Worm (Caenorhabditis elegans) whole organism, L4 larva: Measurements from ENCODE around the gene C25E10.4.

Source experiments
- T20F7.1 ChIP-seq: fragments of 200-800 bp; sonication (Bioruptor generic); optimal IDR thresholded peaks from 2 replicates; lab custom pipeline; 2018; ENCODE audit warnings: mild to moderate bottlenecking, missing genetic modification characterization, missing compliant biosample characterization
- Y75B8A.6 ChIP-seq: fragments of 200-800 bp; sonication (Bioruptor generic); IDR thresholded peaks from 2 replicates; pipeline ENCODE4 v1.3.6; 2022; ENCODE audit warnings: missing genetic modification reagents, missing genetic modification characterization, missing compliant biosample characterization
- aha-1 ChIP-seq: fragments of 150-350 bp; peaks from one replicate; lab custom pipeline; 2014; ENCODE audit warnings: missing biosample characterization, missing genetic modification characterization
- ces-1 ChIP-seq: fragments of 150-350 bp; sonication (generic microtip); optimal IDR thresholded peaks from 4 replicates; lab custom pipeline; 2014; ENCODE audit warnings: missing biosample characterization, missing genetic modification reagents, missing genetic modification characterization
- daf-16 ChIP-seq, 3 experiments: sonication (generic microtip); optimal IDR thresholded peaks; 2 replicates each; lab custom pipeline; 2016 to 2017; ENCODE audit warnings: missing genetic modification characterization in 3 of 3, missing genetic modification reagents in 3 of 3, mild to moderate bottlenecking in 2 of 3, missing compliant biosample characterization in 2 of 3, missing biosample characterization in 1 of 3, moderate library complexity in 1 of 3
- daf-8 ChIP-seq: fragments of 200-800 bp; sonication (Bioruptor generic); IDR thresholded peaks from 2 replicates; pipeline ENCODE4 v1.3.6; 2022; ENCODE audit warnings: missing genetic modification characterization, missing compliant biosample characterization
- dmd-6 ChIP-seq: fragments of 200-800 bp; sonication (Bioruptor generic); IDR thresholded peaks from 2 replicates; pipeline ENCODE4 v1.3.6; 2022; ENCODE audit warnings: missing genetic modification reagents, missing genetic modification characterization, missing compliant biosample characterization
- dve-1 ChIP-seq: sonication (generic microtip); optimal IDR thresholded peaks from 2 replicates; lab custom pipeline; 2017; ENCODE audit warnings: antibody characterized with exemption, mild to moderate bottlenecking, missing genetic modification characterization, missing compliant biosample characterization; ENCODE audit not compliant: insufficient read depth
- egl-27 ChIP-seq: sonication (generic microtip); optimal IDR thresholded peaks from 3 replicates; lab custom pipeline; 2017; ENCODE audit warnings: missing biosample characterization, missing genetic modification reagents, missing genetic modification characterization
- hif-1 ChIP-seq, 2 experiments: sonication (generic microtip); optimal IDR thresholded peaks; 2 replicates each; lab custom pipeline; 2016 to 2017; ENCODE audit warnings: missing compliant biosample characterization in 2 of 2, missing genetic modification characterization in 2 of 2, missing genetic modification reagents in 2 of 2, missing genotype in 2 of 2, mild to moderate bottlenecking in 1 of 2
- hlh-11 ChIP-seq: fragments of 200-800 bp; sonication (Bioruptor generic); optimal IDR thresholded peaks from 2 replicates; lab custom pipeline; 2018; ENCODE audit warnings: mild to moderate bottlenecking, missing genetic modification characterization, missing compliant biosample characterization
- hlh-30 ChIP-seq: sonication (generic microtip); optimal IDR thresholded peaks from 2 replicates; lab custom pipeline; 2017; ENCODE audit warnings: antibody characterized with exemption, mild to moderate bottlenecking, missing genetic modification characterization, missing compliant biosample characterization; ENCODE audit not compliant: insufficient read depth
- lin-13 ChIP-seq: fragments of 150-350 bp; optimal IDR thresholded peaks from 2 replicates; lab custom pipeline; 2014; ENCODE audit warnings: missing biosample characterization, missing genetic modification reagents, missing genetic modification characterization
- lin-39 ChIP-seq: fragments of 150-350 bp; optimal IDR thresholded peaks from 2 replicates; lab custom pipeline; 2014; ENCODE audit warnings: missing biosample characterization, missing genetic modification reagents, missing genetic modification characterization
- madf-9 ChIP-seq: fragments of 200-800 bp; sonication (Bioruptor generic); conservative IDR thresholded peaks from 2 replicates; pipeline ENCODE4 v1.3.6; 2022; ENCODE audit warnings: missing genetic modification reagents, missing genetic modification characterization, missing compliant biosample characterization
- mdl-1 ChIP-seq, 2 experiments: fragments of 150-350 bp in 1 of 2; sonication (generic microtip) in 1 of 2; optimal IDR thresholded peaks; 2 replicates each; lab custom pipeline; 2014 to 2017; ENCODE audit warnings: missing biosample characterization in 2 of 2, missing genetic modification characterization in 2 of 2
- mxl-2 ChIP-seq: fragments of 200-800 bp; sonication (Bioruptor generic); conservative IDR thresholded peaks from 2 replicates; pipeline ENCODE4 v1.3.6; 2022; ENCODE audit warnings: missing genetic modification reagents, missing genetic modification characterization, missing compliant biosample characterization
- nhr-28 ChIP-seq: fragments of 150-350 bp; optimal IDR thresholded peaks from 2 replicates; lab custom pipeline; 2014; ENCODE audit warnings: missing biosample characterization, missing genetic modification characterization
- nhr-41 ChIP-seq: fragments of 200-800 bp; sonication (Bioruptor generic); IDR thresholded peaks from 2 replicates; pipeline ENCODE4 v1.3.6; 2022; ENCODE audit warnings: missing genetic modification reagents, missing genetic modification characterization, missing compliant biosample characterization
- nhr-77 ChIP-seq: fragments of 150-350 bp; optimal IDR thresholded peaks from 2 replicates; lab custom pipeline; 2014; ENCODE audit warnings: missing biosample characterization, missing genetic modification characterization
- pha-4 ChIP-seq, 2 experiments: fragments of 150-350 bp in 1 of 2; fragments of 200-800 bp in 1 of 2; sonication (Bioruptor generic) in 1 of 2; IDR thresholded peaks in 1 of 2; optimal IDR thresholded peaks in 1 of 2; 2 replicates each; pipeline versions ENCODE4 v1.3.6 to Lab custom; 2014 to 2022; ENCODE audit warnings: missing genetic modification characterization in 2 of 2, missing genetic modification reagents in 2 of 2, missing biosample characterization in 1 of 2, missing compliant biosample characterization in 1 of 2
- pqm-1 ChIP-seq: sonication (generic microtip); optimal IDR thresholded peaks from 2 replicates; lab custom pipeline; 2017; ENCODE audit warnings: missing biosample characterization, missing genetic modification characterization
- rbr-2 ChIP-seq: sonication (generic microtip); optimal IDR thresholded peaks from 2 replicates; lab custom pipeline; 2016; ENCODE audit warnings: missing genotype, missing genetic modification characterization, missing compliant biosample characterization
- unc-62 ChIP-seq, 3 experiments: fragments of 150-350 bp in 1 of 3; sonication (generic microtip); optimal IDR thresholded peaks in 2 of 3; peaks in 1 of 3; 1 replicate in 1 of 3; 2 replicates in 2 of 3; lab custom pipeline; 2014 to 2017; ENCODE audit warnings: missing biosample characterization in 3 of 3, missing genetic modification characterization in 3 of 3, missing genetic modification reagents in 3 of 3, missing genotype in 1 of 3
- vab-7 ChIP-seq: fragments of 200-800 bp; sonication (Bioruptor generic); IDR thresholded peaks from 2 replicates; pipeline ENCODE4 v1.3.6; 2022; ENCODE audit warnings: missing genetic modification reagents, missing genetic modification characterization, missing compliant biosample characterization
- zag-1 ChIP-seq: fragments of 150-350 bp; optimal IDR thresholded peaks from 2 replicates; lab custom pipeline; 2014; ENCODE audit warnings: missing biosample characterization, missing genetic modification characterization
- zfp-2 ChIP-seq: sonication (generic microtip); optimal IDR thresholded peaks from 2 replicates; lab custom pipeline; 2016; ENCODE audit warnings: mild to moderate bottlenecking, missing genetic modification characterization, missing compliant biosample characterization
- zfp-3 ChIP-seq: fragments of 200-800 bp; sonication (Bioruptor generic); conservative IDR thresholded peaks from 2 replicates; pipeline ENCODE4 v1.3.6; 2022; ENCODE audit warnings: missing genetic modification reagents, missing genetic modification characterization, missing compliant biosample characterization
- ztf-11 ChIP-seq: fragments of 150-350 bp; optimal IDR thresholded peaks from 2 replicates; lab custom pipeline; 2014; ENCODE audit warnings: missing biosample characterization, missing genetic modification characterization

C25E10.4 gene

DNA sequence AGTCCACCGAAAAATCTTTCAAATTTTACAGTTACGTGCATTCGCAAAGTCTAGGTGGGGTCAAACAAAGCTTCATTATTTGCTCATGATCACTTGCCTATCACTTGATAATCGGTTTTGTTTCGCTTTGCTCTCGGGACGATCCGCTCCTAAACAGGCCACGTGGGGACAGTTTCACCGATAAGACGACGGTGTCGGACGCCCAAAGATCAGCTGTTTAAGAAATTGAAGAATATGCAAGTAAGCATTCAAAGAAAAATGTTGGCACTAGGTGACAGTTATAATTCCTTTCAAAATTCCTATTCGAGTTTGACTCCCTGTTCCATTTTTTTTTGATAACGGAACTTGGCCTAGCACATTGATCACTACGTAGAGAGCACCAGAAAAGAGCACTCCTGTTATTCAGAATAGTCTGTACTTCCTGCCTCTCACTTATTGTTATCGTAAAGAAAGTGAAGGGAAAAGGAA lies 46.6 kb downstream of the C25E10.4 start (continued):
- TF ChIP-seq lin-39 (tag; lab: Kevin White, UChicago): no peak
- TF ChIP-seq Y75B8A.6: 0 out of 2 replicates have a peak, but pooled peaks have one; percentile 31
- TF ChIP-seq hlh-11 (tag; lab: Kevin White, UChicago): peak; percentile 96
- peak; percentile 71; the same call in 1 of the 2 replicates for TF ChIP-seq zfp-3 (GFP tag; lab: Robert Waterston, UW)
- peak; percentile 36 for TF ChIP-seq lin-13 (GFP tag; lab: Kevin White, UChicago)
- TF ChIP-seq nhr-41: peak; percentile 64; the same call in 1 of the 2 replicates
- peak; percentile 98 for TF ChIP-seq dmd-6 (GFP tag; lab: Robert Waterston, UW)
- peak; percentile 56 for TF ChIP-seq nhr-77 (tag; lab: Kevin White, UChicago)
- 0 out of 2 replicates have a peak, but pooled peaks have one; percentile 7 for TF ChIP-seq mxl-2 (GFP tag; lab: Robert Waterston, UW)
- TF ChIP-seq daf-16 (GFP tag; optimal IDR thresholded peaks at IDR 0.05; lab: Kevin White, UChicago): peak in 1 of 2 experiments; percentile 79
- peak; percentile 78 for TF ChIP-seq daf-16 (tag; optimal IDR thresholded peaks at IDR 0.05; lab: Kevin White, UChicago)
- TF ChIP-seq egl-27 (tag; lab: Kevin White, UChicago): no peak

DNA sequence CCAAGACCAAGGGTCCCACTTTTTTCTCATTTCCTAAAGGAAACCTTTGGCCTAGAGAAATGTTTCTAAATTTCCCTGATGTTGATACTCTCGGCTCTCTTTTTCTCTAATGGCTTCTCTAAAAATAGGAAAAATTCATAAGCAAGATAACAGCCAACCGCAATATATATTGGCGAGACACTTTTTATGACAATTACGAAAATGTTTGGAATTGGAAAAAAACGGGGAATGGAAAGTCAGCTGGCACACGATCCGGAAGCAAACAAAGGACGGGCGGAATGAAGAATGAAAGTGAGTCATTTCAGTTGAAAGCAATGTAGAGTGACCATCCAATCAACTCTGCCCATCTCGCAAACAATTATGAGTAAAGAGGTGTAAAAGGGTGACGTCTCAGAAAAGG lies 48.0 kb downstream of the C25E10.4 start:
- TF ChIP-seq pha-4 (GFP tag; IDR thresholded peaks at IDR 0.05; lab: Robert Waterston, UW): no peak
- TF ChIP-seq pha-4 (tag; optimal IDR thresholded peaks at IDR 0.05; lab: Kevin White, UChicago): peak; percentile 62
- TF ChIP-seq zag-1: no peak
- TF ChIP-seq hlh-11 (tag; lab: Kevin White, UChicago): peak; percentile 57
- no peak for TF ChIP-seq vab-7 (GFP tag; lab: Robert Waterston, UW)
- peak; percentile 65 for TF ChIP-seq aha-1 (tag; lab: Kevin White, UChicago)
- no peak for TF ChIP-seq ces-1 (GFP tag; lab: Kevin White, UChicago)
- TF ChIP-seq hif-1 (tag; optimal IDR thresholded peaks at IDR 0.05; lab: Kevin White, UChicago): peak in 1 of 2 experiments; percentile 16
- TF ChIP-seq nhr-77 (tag; lab: Kevin White, UChicago): peak; percentile 4
- TF ChIP-seq nhr-28 (tag; lab: Kevin White, UChicago): peak; percentile 38
- TF ChIP-seq pqm-1 (tag; lab: Kevin White, UChicago): peak; percentile 44
- no peak for TF ChIP-seq daf-16 (GFP tag; optimal IDR thresholded peaks at IDR 0.05; lab: Kevin White, UChicago)
- peak; percentile 71 for TF ChIP-seq daf-16 (tag; optimal IDR thresholded peaks at IDR 0.05; lab: Kevin White, UChicago)
- peak; percentile 29 for TF ChIP-seq hlh-30
- no peak for TF ChIP-seq daf-8
- no peak for TF ChIP-seq ztf-11 (tag; lab: Kevin White, UChicago)
- peak; percentile 70 for TF ChIP-seq dve-1 (tag; lab: Kevin White, UChicago)
- TF ChIP-seq madf-9 (GFP tag; lab: Robert Waterston, UW): no peak
- TF ChIP-seq zfp-2 (tag; lab: Kevin White, UChicago): no peak

- TF ChIP-seq nhr-77 (tag; lab: Kevin White, UChicago): no peak
- peak in 1 of 2 experiments; percentile 95 for TF ChIP-seq unc-62 (GFP tag; optimal IDR thresholded peaks at IDR 0.05 in 1 of 2; lab: Kevin White, UChicago)
- no peak for TF ChIP-seq unc-62 (tag; optimal IDR thresholded peaks at IDR 0.05; lab: Kevin White, UChicago)
- peak; percentile 9 for TF ChIP-seq hlh-11 (tag; lab: Kevin White, UChicago)
- TF ChIP-seq rbr-2 (tag; lab: Kevin White, UChicago): no peak
- TF ChIP-seq nhr-28 (tag; lab: Kevin White, UChicago): peak; percentile 37
- TF ChIP-seq daf-16 (GFP tag; optimal IDR thresholded peaks at IDR 0.05; lab: Kevin White, UChicago): no peak
- TF ChIP-seq daf-16 (tag; optimal IDR thresholded peaks at IDR 0.05; lab: Kevin White, UChicago): no peak
- no peak for TF ChIP-seq pqm-1 (tag; lab: Kevin White, UChicago)
Observed at ce11 chrV:9082350-9082749, 49.0 kb downstream of the C25E10.4 start.

DNA sequence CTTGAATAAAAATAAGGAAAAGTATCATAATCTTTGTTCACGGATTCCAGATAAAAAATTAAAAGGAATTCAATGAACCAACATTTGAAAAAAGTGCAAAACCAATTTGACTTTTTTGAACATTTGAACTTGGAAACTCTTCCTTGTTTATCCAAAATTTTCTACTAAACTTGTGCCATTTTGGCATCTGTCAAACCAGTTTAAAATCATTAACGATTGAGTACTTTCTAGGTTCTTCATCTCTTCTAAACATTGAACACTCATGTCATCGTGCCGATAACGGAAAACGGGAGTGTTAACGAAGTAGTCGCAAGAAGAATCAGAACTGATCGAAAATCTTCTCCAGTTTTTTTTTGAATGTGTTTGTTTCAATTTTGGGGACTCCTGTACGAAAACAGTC lies 50.9 kb downstream of the C25E10.4 start:
- TF ChIP-seq T20F7.1 (GFP tag; lab: Kevin White, UChicago) (no peak), nhr-28 (tag; lab: Kevin White, UChicago) (peak; percentile 48), mdl-1 (tag; optimal IDR thresholded peaks at IDR 0.05; lab: Kevin White, UChicago) (peak in 1 of 2 experiments; percentile 24), dmd-6 (GFP tag; lab: Robert Waterston, UW) (0 out of 2 replicates have a peak, but pooled peaks have one; percentile 30)
